Fruit fly (Drosophila melanogaster): ENCODE measurements around the gene Slu7.
A peak's percentile ranks its signal among the peaks of the same experiment; 100 is the strongest.

dm6 chr3R:28998999-28999398, 39.9 kb downstream of the Slu7 start:
- TF ChIP-seq CG1621 (tag; optimal IDR thresholded peaks at IDR 0.05) (no peak), CG11902 (GFP tag; optimal IDR thresholded peaks at IDR 0.05) (peak; percentile 50), Smox (GFP tag; optimal IDR thresholded peaks at IDR 0.05) (peak; percentile 42), CG7368 (GFP tag; optimal IDR thresholded peaks at IDR 0.05) (no peak), vri (GFP tag; optimal IDR thresholded peaks at IDR 0.05) (no peak), acj6 (GFP tag; optimal IDR thresholded peaks at IDR 0.05) (peak; percentile 41), CG6163 (GFP tag; IDR thresholded peaks at IDR 0.05) (0 out of 3 replicates have a peak, but pooled peaks have one; percentile 11), CG15336 (GFP tag; IDR thresholded peaks at IDR 0.05) (no peak), CG6854 (GFP tag; optimal IDR thresholded peaks at IDR 0.05) (no peak)

Data from whole organism, prepupa.